Fruit fly (Drosophila melanogaster): Measurements from ENCODE around the gene kis.

- TF ChIP-seq rn (GFP tag; IDR thresholded peaks at IDR 0.05) (no peak), CG9948 (tag; optimal IDR thresholded peaks at IDR 0.05) (no peak), CG10348 (GFP tag; IDR thresholded peaks at IDR 0.05) (no peak), Ets98B (GFP tag; IDR thresholded peaks at IDR 0.05) (no peak), CG15710 (tag; optimal IDR thresholded peaks at IDR 0.05) (no peak), D1 (tag; optimal IDR thresholded peaks at IDR 0.05) (no peak)
These were observed 18.2 kb upstream of the kis start, which contains the start of gene CG3345 for dm6 chr2L:268788-269187.

All from whole organism, pupa.